Worm (Caenorhabditis elegans): Measurements from ENCODE around the gene C49A9.9.

The C49A9.9 gene

DNA sequence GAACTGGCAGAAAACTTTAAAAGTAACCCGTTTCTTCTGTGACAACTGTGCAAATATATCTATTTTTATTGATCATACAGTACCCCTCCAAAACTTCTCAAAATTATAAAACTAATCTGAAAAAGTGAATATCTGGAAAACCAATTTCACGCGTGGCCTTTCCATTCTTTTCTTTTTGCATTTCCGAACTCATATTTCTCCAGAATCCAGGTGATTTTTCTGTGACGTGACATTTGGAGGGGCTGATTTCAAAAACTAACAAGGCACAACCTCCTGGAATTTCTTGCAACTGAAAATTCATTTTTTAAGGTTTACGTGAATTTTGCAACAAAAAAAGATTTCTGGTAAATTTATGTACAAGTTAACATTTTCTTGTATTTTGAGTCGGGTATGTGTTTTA lies 16.9 kb upstream of the C49A9.9 start:
- TF ChIP-seq alr-1 (tag; optimal IDR thresholded peaks at IDR 0.05) = no peak
- no peak for TF ChIP-seq nhr-129 (tag; optimal IDR thresholded peaks at IDR 0.05)
- no peak for TF ChIP-seq gmeb-1 (tag; optimal IDR thresholded peaks at IDR 0.05)
- TF ChIP-seq snpc-4 (tag; optimal IDR thresholded peaks at IDR 0.05) = no peak
- no peak for TF ChIP-seq ZK546.5 (tag; optimal IDR thresholded peaks at IDR 0.05)
- TF ChIP-seq crh-2 (tag; optimal IDR thresholded peaks at IDR 0.05) = no peak
- TF ChIP-seq nhr-237 (tag; optimal IDR thresholded peaks at IDR 0.05) = no peak
- TF ChIP-seq lin-11 (tag; optimal IDR thresholded peaks at IDR 0.05) = no peak
- no peak for TF ChIP-seq skn-1 (tag; optimal IDR thresholded peaks at IDR 0.05)
- no peak for TF ChIP-seq ztf-11 (tag; optimal IDR thresholded peaks at IDR 0.05)
- no peak for TF ChIP-seq ceh-16 (tag; optimal IDR thresholded peaks at IDR 0.05)
- TF ChIP-seq unc-62 (GFP tag; optimal IDR thresholded peaks at IDR 0.05) = no peak
- no peak for TF ChIP-seq nhr-25 (tag; optimal IDR thresholded peaks at IDR 0.05)
- TF ChIP-seq nhr-11 (tag; optimal IDR thresholded peaks at IDR 0.05) = no peak
- no peak for TF ChIP-seq zag-1 (tag; optimal IDR thresholded peaks at IDR 0.05)
- TF ChIP-seq unc-55 (GFP tag; optimal IDR thresholded peaks at IDR 0.05) = no peak
- no peak for TF ChIP-seq elt-1 (tag; optimal IDR thresholded peaks at IDR 0.05)

DNA sequence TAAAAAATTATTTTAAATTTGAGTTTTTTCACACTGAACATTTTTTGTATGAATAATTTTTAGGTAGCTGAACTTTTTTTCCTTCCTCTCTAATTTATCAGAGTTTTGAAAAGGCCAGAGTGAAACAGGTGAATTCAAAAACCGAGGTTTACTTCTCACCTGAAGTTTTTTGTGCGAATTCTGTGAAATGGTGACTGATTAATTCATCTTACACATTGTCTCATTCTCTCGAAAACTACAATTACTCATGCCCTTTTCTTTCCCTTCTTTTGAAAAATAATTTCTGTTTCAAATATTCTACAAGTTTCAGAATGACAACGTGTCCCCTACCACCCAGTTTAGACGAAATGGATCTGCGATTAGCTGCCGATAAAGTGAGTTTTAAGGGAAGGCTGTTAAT lies 15.4 kb upstream of the C49A9.9 start, which contains the start of gene tkr-2:
Gene tkr-2 (plus strand): TSS at position 301 of the 400 bp plus-strand sequence.
- TF ChIP-seq sma-9 (GFP tag; optimal IDR thresholded peaks at IDR 0.05) (no peak), sma-9 (tag; optimal IDR thresholded peaks at IDR 0.05) (no peak), unc-55 (GFP tag; optimal IDR thresholded peaks at IDR 0.05) (no peak), gmeb-1 (tag; optimal IDR thresholded peaks at IDR 0.05) (no peak), skn-1 (tag; optimal IDR thresholded peaks at IDR 0.05) (no peak), nhr-237 (tag; optimal IDR thresholded peaks at IDR 0.05) (no peak), C34F6.9 (tag; optimal IDR thresholded peaks at IDR 0.05) (no peak), mbf-1 (tag; optimal IDR thresholded peaks at IDR 0.05) (no peak), blmp-1 (tag; optimal IDR thresholded peaks at IDR 0.05; ENCODE audit: insufficient read depth) (no peak), egl-27 (tag; optimal IDR thresholded peaks at IDR 0.05) (no peak), elt-3 (tag; optimal IDR thresholded peaks at IDR 0.05) (no peak), nhr-25 (tag; optimal IDR thresholded peaks at IDR 0.05) (no peak), lin-39 (tag; optimal IDR thresholded peaks at IDR 0.05) (no peak), elt-1 (tag; optimal IDR thresholded peaks at IDR 0.05) (no peak), sem-4 (tag; optimal IDR thresholded peaks at IDR 0.05) (no peak), mdl-1 (tag; optimal IDR thresholded peaks at IDR 0.05) (no peak), Y55F3AM.14 (GFP tag; optimal IDR thresholded peaks at IDR 0.05) (no peak), ama-1 (optimal IDR thresholded peaks at IDR 0.05) (no peak), nhr-23 (tag; optimal IDR thresholded peaks at IDR 0.05) (no peak), snpc-4 (tag; optimal IDR thresholded peaks at IDR 0.05) (no peak), F13H6.1 (tag; optimal IDR thresholded peaks at IDR 0.05) (no peak)

DNA sequence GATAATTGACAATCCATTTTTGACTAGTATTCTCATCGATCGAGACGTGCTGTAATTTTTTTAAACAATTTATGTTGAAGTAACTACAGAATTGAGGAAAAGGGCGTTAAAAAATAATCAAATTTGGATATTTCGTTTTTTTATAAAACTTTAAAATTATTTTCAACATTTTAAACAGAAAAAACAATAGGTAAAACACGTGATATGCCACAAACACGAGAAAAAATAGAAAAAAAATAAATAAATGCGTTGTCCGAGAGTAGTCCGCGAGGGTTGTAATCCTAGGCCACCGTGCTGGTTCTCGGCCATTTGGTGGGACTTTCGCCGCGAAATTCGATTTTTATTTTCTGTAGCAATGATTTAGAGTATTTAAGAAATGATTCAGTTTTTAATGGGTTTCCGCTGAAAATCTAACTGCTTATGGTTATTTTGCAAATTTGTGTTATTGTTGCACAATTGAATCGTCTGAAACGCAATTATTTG lies 10.8 kb upstream of the C49A9.9 start, which contains the start of gene C49A9.10:
Gene C49A9.10 (minus strand): TSS at position 51 of the 483 bp plus-strand sequence.
- TF ChIP-seq lin-13 (GFP tag; optimal IDR thresholded peaks at IDR 0.05) (peak; percentile 79), unc-55 (GFP tag; optimal IDR thresholded peaks at IDR 0.05) (peak; percentile 93), ZK546.5 (tag; optimal IDR thresholded peaks at IDR 0.05) (no peak), blmp-1 (tag; optimal IDR thresholded peaks at IDR 0.05; ENCODE audit: insufficient read depth) (peak; percentile 22), nhr-21 (tag; optimal IDR thresholded peaks at IDR 0.05) (peak; percentile 69), mab-5 (tag; optimal IDR thresholded peaks at IDR 0.05) (peak; percentile 81), mdl-1 (tag; optimal IDR thresholded peaks at IDR 0.05) (no peak), unc-62 (GFP tag; optimal IDR thresholded peaks at IDR 0.05) (no peak), lsy-2 (tag; optimal IDR thresholded peaks at IDR 0.05) (peak; percentile 83 to 90), nhr-11 (tag; optimal IDR thresholded peaks at IDR 0.05) (no peak), ceh-16 (tag; optimal IDR thresholded peaks at IDR 0.05) (no peak), alr-1 (tag; optimal IDR thresholded peaks at IDR 0.05) (no peak), F13H6.1 (tag; optimal IDR thresholded peaks at IDR 0.05) (peak; percentile 90), fos-1 (tag; optimal IDR thresholded peaks at IDR 0.05) (peak; percentile 42), skn-1 (tag; optimal IDR thresholded peaks at IDR 0.05) (no peak), elt-3 (tag; optimal IDR thresholded peaks at IDR 0.05) (no peak), aly-2 (tag; optimal IDR thresholded peaks at IDR 0.05) (no peak), ama-1 (optimal IDR thresholded peaks at IDR 0.05) (no peak), lin-39 (tag; optimal IDR thresholded peaks at IDR 0.05) (no peak), R02D3.7 (tag; optimal IDR thresholded peaks at IDR 0.05) (peak; percentile 67), lin-11 (tag; optimal IDR thresholded peaks at IDR 0.05) (peak; percentile 62), nhr-129 (tag; optimal IDR thresholded peaks at IDR 0.05) (no peak), nhr-77 (tag; optimal IDR thresholded peaks at IDR 0.05) (no peak), ztf-4 (tag; optimal IDR thresholded peaks at IDR 0.05) (no peak), mbf-1 (tag; optimal IDR thresholded peaks at IDR 0.05) (no peak), sem-4 (tag; optimal IDR thresholded peaks at IDR 0.05) (peak; percentile 58), nhr-237 (tag; optimal IDR thresholded peaks at IDR 0.05) (no peak), sma-9 (GFP tag; optimal IDR thresholded peaks at IDR 0.05) (peak; percentile 94), sma-9 (tag; optimal IDR thresholded peaks at IDR 0.05) (no peak), nhr-10 (tag; optimal IDR thresholded peaks at IDR 0.05) (peak; percentile 14), zag-1 (tag; optimal IDR thresholded peaks at IDR 0.05) (no peak), crh-2 (tag; optimal IDR thresholded peaks at IDR 0.05) (peak; percentile 72), egl-27 (tag; optimal IDR thresholded peaks at IDR 0.05) (no peak), ztf-11 (tag; optimal IDR thresholded peaks at IDR 0.05) (no peak), dmd-4 (tag; optimal IDR thresholded peaks at IDR 0.05) (no peak), nhr-12 (tag; optimal IDR thresholded peaks at IDR 0.05) (no peak), C34F6.9 (tag; optimal IDR thresholded peaks at IDR 0.05) (peak; percentile 87), nhr-23 (tag; optimal IDR thresholded peaks at IDR 0.05) (no peak), sma-3 (GFP tag; optimal IDR thresholded peaks at IDR 0.05) (peak; percentile 93), ceh-82 (tag; optimal IDR thresholded peaks at IDR 0.05) (no peak), gmeb-1 (tag; optimal IDR thresholded peaks at IDR 0.05) (peak; percentile 97), peb-1 (tag; optimal IDR thresholded peaks at IDR 0.05) (no peak)

All from whole organism, L2 larva.